Fruit fly (Drosophila melanogaster) whole organism, embryonic: ENCODE measurements around the gene mmd.

Source experiments
- CG10267 ChIP-seq: fragments of 200-800 bp; sonication (Bioruptor generic); optimal IDR thresholded peaks from 2 replicates; lab custom pipeline; 2018; ENCODE audit warnings: missing biosample characterization, mild to moderate bottlenecking, missing genetic modification characterization, moderate library complexity
- CG10274 ChIP-seq: fragments of 200-800 bp; sonication (Bioruptor generic); optimal IDR thresholded peaks from 3 replicates; lab custom pipeline; 2017; ENCODE audit warnings: missing biosample characterization, mild to moderate bottlenecking, missing genetic modification characterization
- CG10654 ChIP-seq: fragments of 200-800 bp; sonication (Bioruptor generic); optimal IDR thresholded peaks from 2 replicates; lab custom pipeline; 2016; ENCODE audit warnings: missing biosample characterization, missing genetic modification characterization
- CG12659 ChIP-seq: fragments of 200-800 bp; sonication (Bioruptor generic); optimal IDR thresholded peaks from 3 replicates; lab custom pipeline; 2017; ENCODE audit warnings: mild to moderate bottlenecking, missing biosample characterization, missing genetic modification reagents, missing genetic modification characterization
- CG14965 ChIP-seq: fragments of 200-800 bp; sonication (Bioruptor generic); optimal IDR thresholded peaks from 2 replicates; lab custom pipeline; 2016; ENCODE audit warnings: missing biosample characterization, missing genetic modification characterization, borderline replicate concordance
- CG18764 ChIP-seq: fragments of 200-800 bp; sonication (Bioruptor generic); optimal IDR thresholded peaks from 3 replicates; lab custom pipeline; 2016; ENCODE audit warnings: missing biosample characterization, missing genetic modification characterization
- CG2202 ChIP-seq: fragments of 200-800 bp; sonication (Bioruptor generic); optimal IDR thresholded peaks from 2 replicates; lab custom pipeline; 2018; ENCODE audit warnings: missing biosample characterization, mild to moderate bottlenecking, missing genetic modification characterization
- CG2678 ChIP-seq: fragments of 200-800 bp; sonication (Bioruptor generic); optimal IDR thresholded peaks from 3 replicates; lab custom pipeline; 2019; ENCODE audit warnings: missing biosample characterization, mild to moderate bottlenecking, missing genetic modification characterization, moderate library complexity
- CG2875 ChIP-seq: fragments of 200-800 bp; sonication (Bioruptor generic); optimal IDR thresholded peaks from 2 replicates; lab custom pipeline; 2017; ENCODE audit warnings: missing biosample characterization, mild to moderate bottlenecking, missing genetic modification characterization, missing genetic modification reagents
- CG30431 ChIP-seq: fragments of 200-800 bp; sonication (Bioruptor generic); optimal IDR thresholded peaks from 2 replicates; lab custom pipeline; 2017; ENCODE audit warnings: missing biosample characterization, missing genetic modification characterization
- CG4282 ChIP-seq: fragments of 200-800 bp; sonication (Bioruptor generic); optimal IDR thresholded peaks from 2 replicates; lab custom pipeline; 2016; ENCODE audit warnings: missing biosample characterization, missing genetic modification characterization
- CG6791 ChIP-seq: fragments of 200-800 bp; sonication (Bioruptor generic); IDR thresholded peaks from 3 replicates; pipeline ENCODE4 v1.3.6; 2022; ENCODE audit warnings: missing biosample characterization, missing genetic modification characterization; ENCODE audit not compliant: partially characterized antibody
- CG7357 ChIP-seq: fragments of 200-800 bp; sonication (Bioruptor generic); IDR thresholded peaks from 3 replicates; pipeline ENCODE4 v1.3.6; 2022; ENCODE audit warnings: missing biosample characterization, missing genetic modification characterization
- CG7556 ChIP-seq: fragments of 200-800 bp; sonication (Bioruptor generic); optimal IDR thresholded peaks from 2 replicates; lab custom pipeline; 2017; ENCODE audit warnings: missing biosample characterization, mild to moderate bottlenecking, missing genetic modification characterization
- CG8359 ChIP-seq: fragments of 200-800 bp; sonication (Bioruptor generic); optimal IDR thresholded peaks from 2 replicates; lab custom pipeline; 2017; ENCODE audit warnings: missing biosample characterization, mild to moderate bottlenecking, missing genetic modification characterization, borderline replicate concordance
- CG9876 ChIP-seq: fragments of 200-800 bp; sonication (Bioruptor generic); optimal IDR thresholded peaks from 2 replicates; lab custom pipeline; 2016; ENCODE audit warnings: missing biosample characterization, missing genetic modification characterization
- Dad ChIP-seq: fragments of 200-800 bp; sonication (Bioruptor generic); optimal IDR thresholded peaks from 3 replicates; lab custom pipeline; 2016; ENCODE audit warnings: missing biosample characterization, missing genetic modification characterization
- Dip2 ChIP-seq: fragments of 200-800 bp; sonication (Bioruptor generic); IDR thresholded peaks from 2 replicates; pipeline ENCODE4 v1.3.6; 2022; ENCODE audit warnings: missing biosample characterization, missing genetic modification characterization
- Elba2 ChIP-seq: fragments of 200-800 bp; sonication (Bioruptor generic); optimal IDR thresholded peaks from 3 replicates; lab custom pipeline; 2016; ENCODE audit warnings: missing biosample characterization, missing genetic modification characterization
- Fer1 ChIP-seq: fragments of 200-800 bp; sonication (Bioruptor generic); optimal IDR thresholded peaks from 2 replicates; lab custom pipeline; 2017; ENCODE audit warnings: missing biosample characterization, mild to moderate bottlenecking, missing genetic modification characterization
- GATAe ChIP-seq: fragments of 200-800 bp; sonication (Bioruptor generic); conservative IDR thresholded peaks from 2 replicates; pipeline ENCODE4 v1.3.6; 2022; ENCODE audit warnings: missing biosample characterization, missing genetic modification characterization
- HHEX ChIP-seq: fragments of 200-800 bp; sonication (Bioruptor generic); optimal IDR thresholded peaks from 3 replicates; lab custom pipeline; 2017; ENCODE audit warnings: missing biosample characterization, mild to moderate bottlenecking, missing genetic modification characterization, missing genetic modification reagents
- Hey ChIP-seq: fragments of 200-800 bp; sonication (Bioruptor generic); optimal IDR thresholded peaks from 3 replicates; lab custom pipeline; 2018; ENCODE audit warnings: missing biosample characterization, mild to moderate bottlenecking, missing genetic modification characterization
- MBD-R2 ChIP-seq: fragments of 200-800 bp; sonication (Bioruptor generic); IDR thresholded peaks from 2 replicates; pipeline ENCODE4 v1.3.6; 2022; ENCODE audit warnings: missing biosample characterization, missing genetic modification characterization
- Mes4 ChIP-seq: fragments of 200-800 bp; sonication (Bioruptor generic); optimal IDR thresholded peaks from 2 replicates; lab custom pipeline; 2016; ENCODE audit warnings: missing biosample characterization, missing genetic modification characterization
- PHDP ChIP-seq: fragments of 200-800 bp; sonication (Bioruptor generic); optimal IDR thresholded peaks from 3 replicates; lab custom pipeline; 2018; ENCODE audit warnings: missing biosample characterization, mild to moderate bottlenecking, missing genetic modification characterization, moderate library complexity
- Poxn ChIP-seq: fragments of 200-800 bp; sonication (Bioruptor generic); IDR thresholded peaks from 2 replicates; pipeline ENCODE4 v1.3.6; 2022; ENCODE audit warnings: missing biosample characterization, missing genetic modification characterization
- Scr ChIP-seq: fragments of 200-800 bp; sonication (Bioruptor generic); IDR thresholded peaks from 2 replicates; pipeline ENCODE4 v1.3.6; 2022; ENCODE audit warnings: missing biosample characterization, missing genetic modification characterization; ENCODE audit not compliant: partially characterized antibody
- Vsx1 ChIP-seq: fragments of 200-800 bp; sonication (Bioruptor generic); optimal IDR thresholded peaks from 2 replicates; lab custom pipeline; 2017; ENCODE audit warnings: missing biosample characterization, mild to moderate bottlenecking, missing genetic modification characterization, missing genetic modification reagents
- abd-A ChIP-seq: fragments of 200-800 bp; sonication (Bioruptor generic); optimal IDR thresholded peaks from 3 replicates; lab custom pipeline; 2019; ENCODE audit warnings: missing biosample characterization, mild to moderate bottlenecking, missing genetic modification characterization, moderate library complexity
- cwo ChIP-seq: fragments of 200-800 bp; sonication (Bioruptor generic); optimal IDR thresholded peaks from 3 replicates; lab custom pipeline; 2017; ENCODE audit warnings: missing biosample characterization, missing genetic modification characterization, mild to moderate bottlenecking, moderate library complexity, missing genetic modification reagents
- danr ChIP-seq: fragments of 200-800 bp; sonication (Bioruptor generic); IDR thresholded peaks from 2 replicates; pipeline ENCODE4 v1.3.6; 2022; ENCODE audit warnings: missing biosample characterization, missing genetic modification characterization
- dimm ChIP-seq: fragments of 200-800 bp; sonication (Bioruptor generic); IDR thresholded peaks from 2 replicates; pipeline ENCODE4 v1.3.6; 2022; ENCODE audit warnings: missing biosample characterization, missing genetic modification characterization
- fru ChIP-seq: fragments of >200 bp; optimal IDR thresholded peaks from 2 replicates; lab custom pipeline; 2017
- ftz-f1 ChIP-seq: fragments of 200-800 bp; sonication (Bioruptor generic); optimal IDR thresholded peaks from 2 replicates; lab custom pipeline; 2016; ENCODE audit warnings: missing biosample characterization, missing genetic modification characterization
- grau ChIP-seq: fragments of 200-800 bp; optimal IDR thresholded peaks from 3 replicates; lab custom pipeline; 2019; ENCODE audit warnings: missing biosample characterization, mild to moderate bottlenecking, missing genetic modification characterization, moderate library complexity
- gro ChIP-seq: fragments of 200-800 bp; sonication (Bioruptor generic); optimal IDR thresholded peaks from 2 replicates; lab custom pipeline; 2016; ENCODE audit warnings: missing biosample characterization, missing genetic modification characterization
- gsb ChIP-seq: fragments of 200-800 bp; sonication (Bioruptor generic); IDR thresholded peaks from 2 replicates; pipeline ENCODE4 v1.3.6; 2022; ENCODE audit warnings: missing biosample characterization, missing genetic modification characterization
- hb ChIP-seq: fragments of 200-800 bp; sonication (Bioruptor generic); IDR thresholded peaks from 3 replicates; pipeline ENCODE4 v1.3.6; 2022; ENCODE audit warnings: missing biosample characterization, missing genetic modification characterization; ENCODE audit not compliant: partially characterized antibody
- kni ChIP-seq: fragments of 200-800 bp; sonication (Bioruptor generic); optimal IDR thresholded peaks from 3 replicates; lab custom pipeline; 2017; ENCODE audit warnings: mild to moderate bottlenecking, missing biosample characterization, missing genetic modification reagents, missing genetic modification characterization
- lbe ChIP-seq: fragments of 200-800 bp; sonication (Bioruptor generic); optimal IDR thresholded peaks from 2 replicates; lab custom pipeline; 2016; ENCODE audit warnings: missing biosample characterization, mild to moderate bottlenecking, missing genetic modification characterization
- lmd ChIP-seq: fragments of 200-800 bp; sonication (Bioruptor generic); IDR thresholded peaks from 2 replicates; pipeline ENCODE4 v1.3.6; 2022; ENCODE audit warnings: missing biosample characterization, missing genetic modification characterization
- luna ChIP-seq: fragments of 200-800 bp; sonication (Bioruptor generic); optimal IDR thresholded peaks from 2 replicates; lab custom pipeline; 2016; ENCODE audit warnings: missing biosample characterization, missing genetic modification characterization
- onecut ChIP-seq: fragments of 200-800 bp; sonication (Bioruptor generic); IDR thresholded peaks from 2 replicates; pipeline ENCODE4 v1.3.6; 2022; ENCODE audit warnings: missing biosample characterization, missing genetic modification characterization
- prd ChIP-seq, 3 experiments: fragments of >200 bp in 2 of 3; fragments of 200-800 bp in 1 of 3; sonication (Bioruptor generic) in 1 of 3; optimal IDR thresholded peaks in 2 of 3; IDR thresholded peaks in 1 of 3; 2 replicates in 2 of 3; 3 replicates in 1 of 3; pipeline versions ENCODE4 v1.3.6 to Lab custom; 2017 to 2022; ENCODE audit warnings: missing biosample characterization in 1 of 3, missing genetic modification characterization in 1 of 3
- scrt ChIP-seq: fragments of 200-800 bp; sonication (Bioruptor generic); optimal IDR thresholded peaks from 2 replicates; lab custom pipeline; 2018; ENCODE audit warnings: missing biosample characterization, mild to moderate bottlenecking, missing genetic modification characterization, moderate library complexity
- sd ChIP-seq: fragments of 200-800 bp; sonication (Bioruptor generic); optimal IDR thresholded peaks from 3 replicates; lab custom pipeline; 2018; ENCODE audit warnings: missing biosample characterization, mild to moderate bottlenecking, missing genetic modification characterization, moderate library complexity
- sens ChIP-seq: fragments of 200-800 bp; sonication (Bioruptor generic); peaks from one replicate; lab custom pipeline; 2016; ENCODE audit warnings: missing biosample characterization, missing genetic modification characterization
- sima ChIP-seq: fragments of 200-800 bp; sonication (Bioruptor generic); optimal IDR thresholded peaks from 2 replicates; lab custom pipeline; 2016; ENCODE audit warnings: missing biosample characterization, missing genetic modification characterization
- ttk ChIP-seq: fragments of 200-800 bp; sonication (Bioruptor generic); IDR thresholded peaks from 2 replicates; pipeline ENCODE4 v2.1.2; 2022; ENCODE audit warnings: missing biosample characterization, missing genetic modification characterization
- zfh1 ChIP-seq: fragments of 200-800 bp; sonication (Bioruptor generic); IDR thresholded peaks from 3 replicates; pipeline ENCODE4 v1.3.6; 2022; ENCODE audit warnings: missing biosample characterization, missing genetic modification characterization

The mmd gene

DNA sequence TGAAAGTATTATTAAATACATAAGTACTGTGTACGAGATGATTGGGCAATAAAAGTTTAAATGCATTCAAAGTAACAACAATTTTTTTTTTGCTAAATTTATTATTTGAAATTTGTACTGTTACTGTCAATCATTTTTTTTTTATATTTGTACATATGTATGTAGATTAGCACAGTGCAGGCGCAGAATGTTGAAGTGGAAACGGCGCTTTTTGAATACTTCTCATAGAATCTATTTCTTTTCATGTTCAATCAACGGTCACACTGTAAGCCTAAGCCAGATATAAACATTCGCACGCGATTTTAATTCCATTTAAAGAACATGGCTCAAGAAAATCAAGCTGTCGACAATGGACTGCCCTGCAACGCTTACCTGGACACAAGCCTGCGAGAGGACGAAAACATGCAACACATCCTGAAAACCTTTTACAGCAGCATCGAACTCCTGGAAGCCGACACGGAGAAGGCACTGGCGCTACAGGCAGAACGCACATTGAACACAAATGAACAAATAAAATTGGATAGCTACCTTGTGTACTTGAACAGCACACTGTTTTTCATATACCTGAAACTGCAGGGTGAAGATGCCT lies 28.1 kb downstream of the mmd start, which contains the start of gene Rrp47 (continued):
- TF ChIP-seq CG6791 (no peak; the same call in 2 of the 3 replicates), Elba2 (GFP tag; lab: Kevin White, UChicago) (no peak), GATAe (GFP tag; lab: Robert Waterston, UW) (no peak), Fer1 (GFP tag; lab: Kevin White, UChicago) (no peak), kni (no peak), ftz-f1 (GFP tag; lab: Kevin White, UChicago) (no peak), CG10654 (GFP tag; lab: Kevin White, UChicago) (no peak), CG7357 (GFP tag; lab: Robert Waterston, UW) (peak; percentile 93), abd-A (tag; lab: Kevin White, UChicago) (no peak), CG7556 (GFP tag; lab: Kevin White, UChicago) (no peak), MBD-R2 (GFP tag; lab: Robert Waterston, UW) (peak; percentile 76), Mes4 (no peak), CG9876 (GFP tag; lab: Kevin White, UChicago) (no peak), Poxn (GFP tag; lab: Robert Waterston, UW) (no peak), CG2875 (no peak), sens (GFP tag; lab: Kevin White, UChicago) (peak; percentile 71), Dad (GFP tag; lab: Kevin White, UChicago) (no peak), CG30431 (GFP tag; lab: Kevin White, UChicago) (no peak), CG2202 (tag; lab: Kevin White, UChicago) (no peak), CG14965 (GFP tag; lab: Kevin White, UChicago) (no peak), CG12659 (GFP tag; lab: Kevin White, UChicago) (peak; percentile 39), CG8359 (GFP tag; lab: Kevin White, UChicago) (no peak), fru (lab: Kevin White, UChicago) (no peak), dimm (no peak), cwo (no peak), CG2678 (tag; lab: Kevin White, UChicago) (no peak), CG10267 (tag; lab: Kevin White, UChicago) (peak; percentile 12), CG18764 (GFP tag; lab: Kevin White, UChicago) (no peak), gro (GFP tag; lab: Kevin White, UChicago) (no peak), luna (GFP tag; lab: Kevin White, UChicago) (no peak), sima (GFP tag; lab: Kevin White, UChicago) (no peak), Dip2 (GFP tag; lab: Robert Waterston, UW) (no peak), hb (GFP tag; lab: Robert Waterston, UW) (no peak), zfh1 (no peak), scrt (GFP tag; lab: Kevin White, UChicago) (no peak), Vsx1 (GFP tag; lab: Kevin White, UChicago) (no peak), ttk (GFP tag; lab: Robert Waterston, UW) (no peak), PHDP (tag; lab: Kevin White, UChicago) (no peak), Scr (GFP tag; lab: Robert Waterston, UW) (no peak), grau (tag; lab: Kevin White, UChicago) (no peak), sd (tag; lab: Kevin White, UChicago) (no peak), lbe (no peak), prd (optimal IDR thresholded peaks at IDR 0.05; lab: Kevin White, UChicago) (no peak), prd (GFP tag; IDR thresholded peaks at IDR 0.05; lab: Robert Waterston, UW) (no peak), HHEX (GFP tag; lab: Kevin White, UChicago) (no peak), gsb (GFP tag; lab: Robert Waterston, UW) (no peak), CG4282 (no peak), onecut (no peak), Hey (tag; lab: Kevin White, UChicago) (no peak), danr (GFP tag; lab: Robert Waterston, UW) (no peak), CG10274 (GFP tag; lab: Kevin White, UChicago) (no peak), lmd (GFP tag; lab: Robert Waterston, UW) (no peak)
